Fruit fly (Drosophila melanogaster): Measurements from ENCODE around the gene eIF4E6.

DNA sequence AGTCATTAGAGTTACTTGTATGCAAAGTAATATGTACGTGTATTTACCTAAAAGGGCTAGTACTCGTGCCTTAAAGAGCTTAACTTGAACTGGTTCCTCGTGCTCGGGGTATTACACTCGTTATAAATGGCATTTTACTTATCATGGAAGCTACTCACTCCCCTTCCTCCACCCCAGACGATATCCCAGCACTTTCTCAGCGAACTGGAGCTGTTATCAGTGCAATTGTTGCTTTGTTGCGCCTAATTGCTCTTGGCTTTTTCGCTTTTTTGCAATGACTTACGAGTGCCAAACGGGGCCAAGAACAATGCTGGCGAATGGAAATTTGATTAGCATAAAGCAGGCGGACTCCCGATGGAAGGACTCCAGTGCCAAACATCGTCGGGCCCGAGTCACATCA, 40.1 kb upstream of the eIF4E6 start:
- TF ChIP-seq dmrt93B (GFP tag; optimal IDR thresholded peaks at IDR 0.05) (no peak), br (GFP tag; optimal IDR thresholded peaks at IDR 0.05) (no peak), Abd-B (GFP tag; optimal IDR thresholded peaks at IDR 0.05) (no peak), psq (GFP tag; optimal IDR thresholded peaks at IDR 0.05) (no peak), pan (optimal IDR thresholded peaks at IDR 0.05) (no peak), fru (GFP tag; optimal IDR thresholded peaks at IDR 0.05) (peak; percentile 28), Vsx2 (GFP tag; optimal IDR thresholded peaks at IDR 0.05; ENCODE audit: partially characterized antibody) (no peak)

Measured in whole organism, wandering third instar larva.